Fruit fly (Drosophila melanogaster): ENCODE measurements around the gene Tsen54.

DNA sequence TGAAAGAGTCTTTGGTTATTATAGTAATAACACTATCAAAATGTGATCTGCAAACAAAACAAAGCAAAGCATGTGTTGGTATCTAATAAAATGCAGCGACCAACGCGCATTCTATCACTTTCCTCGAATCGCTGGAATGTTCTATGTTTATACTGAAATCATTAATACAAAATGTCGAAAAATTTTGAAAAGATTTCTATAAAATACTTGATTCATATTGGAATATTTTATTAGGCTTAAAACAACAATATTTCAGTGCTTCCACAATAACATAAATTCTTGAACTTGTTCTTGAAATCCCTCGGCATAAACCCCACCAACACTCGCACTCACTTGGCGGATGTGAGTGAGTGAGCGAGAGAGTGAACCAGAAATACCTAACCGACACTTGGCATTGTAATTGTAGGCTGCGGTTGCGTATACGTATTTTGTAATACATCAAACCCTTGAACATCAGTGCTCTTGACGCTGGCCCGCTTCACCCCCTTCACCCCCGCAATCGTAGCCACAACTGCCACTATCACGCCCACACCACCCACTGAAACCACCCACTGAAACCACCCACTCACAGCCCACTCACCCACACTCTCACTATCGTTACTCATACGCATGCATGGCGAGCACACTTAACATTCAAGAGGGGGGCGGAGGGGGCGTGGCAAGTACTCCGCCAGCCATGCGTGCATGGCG is 17.3 kb upstream of the Tsen54 start:
- no peak for TF ChIP-seq CG8478 (optimal IDR thresholded peaks at IDR 0.05)
- no peak for TF ChIP-seq CTCF (optimal IDR thresholded peaks at IDR 0.05)

Data from S2 (cell line).